Worm (Caenorhabditis elegans): ENCODE results near the gene rpn-2.

The rpn-2 gene

DNA sequence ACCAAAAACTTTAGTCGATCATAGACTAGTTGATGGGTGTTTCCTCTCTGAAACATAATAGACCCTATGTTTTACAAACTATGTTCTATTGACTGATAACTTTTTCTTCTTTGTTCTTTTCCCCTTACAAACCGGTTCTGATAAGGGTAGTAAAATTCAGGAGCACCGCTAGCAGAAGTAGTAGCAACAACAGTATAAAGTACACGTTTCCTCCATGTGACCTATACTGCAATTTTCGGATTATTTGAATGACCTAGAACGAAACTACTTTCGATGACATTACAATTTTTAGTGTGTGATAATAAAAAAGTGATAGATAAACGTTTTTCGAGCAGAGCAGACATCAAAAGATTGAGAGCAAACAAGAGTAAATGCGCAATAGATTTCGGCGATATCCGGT is 18.7 kb upstream of the rpn-2 start:
- peak; percentile 4 for TF ChIP-seq mxl-3 (GFP tag; optimal IDR thresholded peaks at IDR 0.05)
- TF ChIP-seq mdl-1 (tag; optimal IDR thresholded peaks at IDR 0.05), result peak in 1 of 2 experiments; percentile 64
- TF ChIP-seq ztf-7 (tag; optimal IDR thresholded peaks at IDR 0.05), result no peak
- no peak for TF ChIP-seq ceh-82 (tag; optimal IDR thresholded peaks at IDR 0.05)
- no peak for TF ChIP-seq egl-43 (GFP tag; IDR thresholded peaks at IDR 0.05)
- TF ChIP-seq daf-16 (GFP tag; optimal IDR thresholded peaks at IDR 0.05), result no peak
- TF ChIP-seq daf-16 (tag; optimal IDR thresholded peaks at IDR 0.05), result peak; percentile 72
- no peak for TF ChIP-seq nhr-11 (tag; optimal IDR thresholded peaks at IDR 0.05)
- peak; percentile 78 for TF ChIP-seq dmd-6 (GFP tag; IDR thresholded peaks at IDR 0.05)
- no peak for TF ChIP-seq aha-1 (tag)
- no peak for TF ChIP-seq zfp-3 (GFP tag; conservative IDR thresholded peaks at IDR 0.05)
- no peak for TF ChIP-seq unc-39 (tag; optimal IDR thresholded peaks at IDR 0.05)
- TF ChIP-seq nhr-77 (tag; optimal IDR thresholded peaks at IDR 0.05), result peak; percentile 20
- TF ChIP-seq mxl-2 (GFP tag; conservative IDR thresholded peaks at IDR 0.05), result no peak
- TF ChIP-seq nhr-76 (tag; optimal IDR thresholded peaks at IDR 0.05), result no peak
- no peak for TF ChIP-seq ctbp-1 (GFP tag; IDR thresholded peaks at IDR 0.05)
- peak; percentile 67 for TF ChIP-seq pqm-1 (tag; optimal IDR thresholded peaks at IDR 0.05)
- peak; percentile 5 for TF ChIP-seq hlh-30 (tag; optimal IDR thresholded peaks at IDR 0.05; ENCODE audit: insufficient read depth)
- TF ChIP-seq lin-1 (GFP tag; IDR thresholded peaks at IDR 0.05), result peak; percentile 48; the same call in 1 of the 2 replicates
- no peak for TF ChIP-seq sdz-12 (GFP tag; optimal IDR thresholded peaks at IDR 0.05)
- no peak for TF ChIP-seq skn-1 (tag; optimal IDR thresholded peaks at IDR 0.05)
- TF ChIP-seq jun-1 (tag; optimal IDR thresholded peaks at IDR 0.05), result no peak
- TF ChIP-seq tra-1 (GFP tag; IDR thresholded peaks at IDR 0.05), result 0 out of 2 replicates have a peak, but pooled peaks have one; percentile 20
- TF ChIP-seq lin-38 (GFP tag; IDR thresholded peaks at IDR 0.05), result no peak
- no peak for TF ChIP-seq vab-7 (GFP tag; IDR thresholded peaks at IDR 0.05)
- no peak for TF ChIP-seq duxl-1 (tag; optimal IDR thresholded peaks at IDR 0.05; ENCODE audit: poor library complexity)
- TF ChIP-seq nhr-48 (tag; optimal IDR thresholded peaks at IDR 0.05), result peak; percentile 35
- TF ChIP-seq php-3 (GFP tag; IDR thresholded peaks at IDR 0.05), result peak; percentile 82
- TF ChIP-seq hlh-11 (tag; optimal IDR thresholded peaks at IDR 0.05), result peak; percentile 78
- TF ChIP-seq unc-62 (GFP tag; optimal IDR thresholded peaks at IDR 0.05 in 1 of 2), result no peak
- TF ChIP-seq unc-62 (tag; optimal IDR thresholded peaks at IDR 0.05), result no peak
- no peak for TF ChIP-seq F10B5.3 (tag; optimal IDR thresholded peaks at IDR 0.05)
- TF ChIP-seq nhr-28 (tag; optimal IDR thresholded peaks at IDR 0.05), result peak; percentile 56
- no peak for TF ChIP-seq Y5F2A.4 (GFP tag; optimal IDR thresholded peaks at IDR 0.05)
- TF ChIP-seq F49E8.2 (tag; optimal IDR thresholded peaks at IDR 0.05; ENCODE audit: borderline replicate concordance), result no peak
- no peak for TF ChIP-seq tag-97 (GFP tag; IDR thresholded peaks at IDR 0.05)
- TF ChIP-seq dve-1 (tag; optimal IDR thresholded peaks at IDR 0.05; ENCODE audit: insufficient read depth), result peak; percentile 89
- no peak for TF ChIP-seq madf-5 (GFP tag; IDR thresholded peaks at IDR 0.05)
- TF ChIP-seq daf-8 (GFP tag; IDR thresholded peaks at IDR 0.05), result no peak

DNA sequence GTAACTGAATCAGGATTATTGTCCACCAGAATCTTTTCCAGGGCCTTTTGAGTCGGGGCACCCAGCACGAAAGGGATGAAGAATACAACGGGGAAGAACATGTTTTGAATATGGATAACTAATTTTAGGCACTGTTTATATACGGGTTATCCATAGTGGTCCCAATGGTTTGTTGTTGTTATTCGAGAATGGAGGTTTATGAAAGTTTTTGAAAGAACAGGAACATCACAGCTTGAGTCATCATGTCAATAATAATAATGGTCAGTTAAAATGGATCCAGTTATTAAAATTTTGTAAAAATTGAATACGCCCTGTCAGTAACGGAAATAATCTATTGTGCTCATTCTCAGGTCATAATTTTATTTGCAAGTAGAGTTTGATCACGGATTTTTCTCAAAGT is 15.9 kb upstream of the rpn-2 start, which contains the start of gene nas-28:
TSS of gene nas-28 (minus strand) at position 101 of the 400 bp plus-strand sequence.
- no peak for TF ChIP-seq jun-1 (tag; optimal IDR thresholded peaks at IDR 0.05)
- TF ChIP-seq ztf-7 (tag; optimal IDR thresholded peaks at IDR 0.05), result no peak
- no peak for TF ChIP-seq fkh-10 (GFP tag; optimal IDR thresholded peaks at IDR 0.05)
- TF ChIP-seq dmd-8 (GFP tag; IDR thresholded peaks at IDR 0.05), result no peak
- TF ChIP-seq spr-3 (GFP tag; optimal IDR thresholded peaks at IDR 0.05), result no peak
- no peak for TF ChIP-seq mdt-29 (GFP tag; IDR thresholded peaks at IDR 0.05)
- TF ChIP-seq gei-8 (GFP tag; optimal IDR thresholded peaks at IDR 0.05), result no peak
- TF ChIP-seq Y48G9A.11 (GFP tag; IDR thresholded peaks at IDR 0.05), result no peak
- no peak for TF ChIP-seq tra-1 (GFP tag; IDR thresholded peaks at IDR 0.05)
- TF ChIP-seq lir-3 (tag; optimal IDR thresholded peaks at IDR 0.05), result no peak
- no peak for TF ChIP-seq nhr-77 (tag; optimal IDR thresholded peaks at IDR 0.05)
- no peak for TF ChIP-seq attf-4 (tag; optimal IDR thresholded peaks at IDR 0.05)
- TF ChIP-seq fos-1 (tag; optimal IDR thresholded peaks at IDR 0.05), result no peak
- TF ChIP-seq nhr-111 (GFP tag; optimal IDR thresholded peaks at IDR 0.05), result no peak

Measured in whole organism, L4 larva.